Worm (Caenorhabditis elegans) whole organism, young adult: Measurements from ENCODE around the gene unc-50.

ENCODE experiments used
- C17E4.6 ChIP-seq: fragments of 200-800 bp; sonication (Bioruptor generic); IDR thresholded peaks from 2 replicates; pipeline ENCODE4 v1.3.6; 2022; ENCODE audit warnings: missing genetic modification reagents, missing genetic modification characterization, missing compliant biosample characterization
- F10E7.11 ChIP-seq: sonication (generic microtip); optimal IDR thresholded peaks from 2 replicates; lab custom pipeline; 2017; ENCODE audit warnings: mild to moderate bottlenecking, missing genetic modification characterization, moderate library complexity, missing compliant biosample characterization
- lin-40 ChIP-seq: sonication (generic microtip); optimal IDR thresholded peaks from 2 replicates; lab custom pipeline; 2016; ENCODE audit warnings: missing genetic modification characterization, mild to moderate bottlenecking, missing compliant biosample characterization, missing genotype, missing genetic modification reagents
- nfya-1 ChIP-seq: sonication (generic microtip); optimal IDR thresholded peaks from 2 replicates; lab custom pipeline; 2017; ENCODE audit warnings: antibody characterized with exemption, missing compliant biosample characterization, missing genetic modification characterization, borderline replicate concordance; ENCODE audit not compliant: insufficient read depth
- nhr-90 ChIP-seq: sonication (generic microtip); optimal IDR thresholded peaks from 2 replicates; lab custom pipeline; 2016; ENCODE audit warnings: missing genotype, mild to moderate bottlenecking, missing genetic modification characterization, missing compliant biosample characterization
- rec-8 ChIP-seq, 2 experiments: sonication (generic microtip); optimal IDR thresholded peaks; 2 replicates each; lab custom pipeline; 2016; ENCODE audit warnings: mild to moderate bottlenecking in 2 of 2, missing genetic modification characterization in 2 of 2, missing genetic modification reagents in 2 of 2, missing genotype in 2 of 2, missing biosample characterization in 1 of 2, missing compliant biosample characterization in 1 of 2, moderate library complexity in 1 of 2

- TF ChIP-seq nfya-1 (tag; lab: Kevin White, UChicago) (no peak), C17E4.6 (GFP tag; lab: Robert Waterston, UW) (no peak), lin-40 (tag; lab: Kevin White, UChicago) (peak; percentile 3), rec-8 (tag; optimal IDR thresholded peaks at IDR 0.05; lab: Kevin White, UChicago) (no peak), nhr-90 (tag; lab: Kevin White, UChicago) (no peak), F10E7.11 (tag; lab: Kevin White, UChicago) (no peak)
These were observed 24.6 kb downstream of the unc-50 start for ce11 chrIII:10293362-10293761.
